Fruit fly (Drosophila melanogaster): Measurements from ENCODE around the gene Nhe1.
A peak's percentile ranks its signal among the peaks of the same experiment; 100 is the strongest.

The Nhe1 gene

DNA sequence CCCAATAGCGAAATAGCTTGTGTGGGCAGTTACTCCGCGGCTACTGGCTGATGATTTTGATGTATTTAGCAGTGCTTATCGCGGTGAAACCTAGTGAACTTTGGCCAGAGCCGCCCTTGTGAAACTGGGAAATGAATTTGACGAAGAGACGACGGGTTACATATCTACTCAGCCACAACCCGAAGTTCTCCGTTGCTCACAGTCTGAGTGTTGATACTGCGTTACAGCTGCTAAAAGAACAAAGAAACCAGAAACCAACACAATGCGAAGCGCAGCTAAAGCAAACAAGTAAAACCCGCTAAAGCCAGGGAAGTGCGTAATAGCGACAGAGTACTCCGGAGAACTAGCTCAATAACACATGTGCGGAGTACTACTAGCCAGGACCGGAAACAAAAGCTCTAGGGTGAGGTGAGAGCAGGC lies 21.8 kb upstream of the Nhe1 start (continued):
- TF ChIP-seq chinmo (GFP tag; IDR thresholded peaks at IDR 0.05; ENCODE audit: partially characterized antibody) (peak; percentile 63; the same call in 2 of the 4 replicates), odd (GFP tag; optimal IDR thresholded peaks at IDR 0.05) (peak; percentile 12), Neu2 (GFP tag; optimal IDR thresholded peaks at IDR 0.05; ENCODE audit: borderline replicate concordance) (no peak), CG8290 (GFP tag; optimal IDR thresholded peaks at IDR 0.05) (no peak), CG8290 (tag; optimal IDR thresholded peaks at IDR 0.05) (peak in 1 of 2 experiments; percentile 25), CG11695 (GFP tag; IDR thresholded peaks at IDR 0.05) (peak; percentile 45; the same call in 1 of the 3 replicates), CG10209 (GFP tag; optimal IDR thresholded peaks at IDR 0.05) (peak; percentile 10), CG1233 (GFP tag; optimal IDR thresholded peaks at IDR 0.05) (no peak), nau (GFP tag; optimal IDR thresholded peaks at IDR 0.05) (no peak), lab (GFP tag; optimal IDR thresholded peaks at IDR 0.05) (peak; percentile 51)

DNA sequence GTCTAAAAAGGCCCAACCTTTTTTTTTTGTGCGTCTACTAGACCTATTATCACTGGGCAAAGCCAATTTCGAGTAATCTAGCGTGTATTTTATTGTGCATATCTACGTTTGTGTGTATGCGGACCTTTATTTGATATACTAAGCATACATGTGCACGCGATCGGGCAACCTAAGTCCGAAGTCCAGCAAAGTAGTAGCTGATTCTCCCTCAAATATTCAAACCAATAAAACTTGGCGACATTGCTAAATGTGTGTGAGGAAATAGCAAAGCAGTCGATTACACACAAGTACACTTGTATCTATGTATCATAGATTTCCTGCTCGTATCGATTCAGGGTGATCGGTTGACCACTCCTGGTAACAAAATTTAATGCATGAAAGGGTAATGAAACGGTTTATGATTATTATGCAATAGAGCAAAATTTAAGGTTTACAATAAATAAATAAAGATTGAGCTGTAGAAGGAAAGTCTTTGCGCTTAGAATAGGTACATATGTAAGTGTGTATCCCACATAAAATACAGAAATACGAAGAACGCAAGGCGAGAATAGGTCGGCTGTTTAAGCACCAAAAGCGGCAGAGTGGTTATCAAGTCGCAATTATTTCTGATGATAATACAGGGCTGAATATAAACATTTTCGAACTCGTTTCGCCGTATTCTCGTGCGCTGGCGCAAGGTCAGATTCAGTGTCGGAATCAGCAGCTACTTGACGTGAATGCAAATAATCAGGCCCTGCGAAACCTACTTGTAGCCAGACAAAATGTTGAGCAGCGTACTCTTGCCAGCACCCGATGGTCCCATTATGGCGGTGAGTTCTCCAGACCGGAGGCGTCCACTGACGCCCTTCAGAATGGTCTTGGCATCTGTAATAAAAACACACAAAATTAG lies 19.1 kb upstream of the Nhe1 start:
- TF ChIP-seq Dbx (GFP tag; IDR thresholded peaks at IDR 0.05) (no peak), CG15514 (GFP tag; optimal IDR thresholded peaks at IDR 0.05) (peak; percentile 21), jing (GFP tag; optimal IDR thresholded peaks at IDR 0.05) (no peak), maf-S (GFP tag; optimal IDR thresholded peaks at IDR 0.05) (no peak), CTCF (GFP tag; optimal IDR thresholded peaks at IDR 0.05) (peak; percentile 12), HLHmδ (GFP tag; optimal IDR thresholded peaks at IDR 0.05) (no peak), unc-4 (GFP tag; IDR thresholded peaks at IDR 0.05; ENCODE audit: partially characterized antibody) (no peak), CG1602 (GFP tag; optimal IDR thresholded peaks at IDR 0.05) (no peak), Side (GFP tag; optimal IDR thresholded peaks at IDR 0.05) (no peak), h (optimal IDR thresholded peaks at IDR 0.05) (no peak), CG16863 (GFP tag; optimal IDR thresholded peaks at IDR 0.05) (no peak), Dad (GFP tag; optimal IDR thresholded peaks at IDR 0.05) (no peak), CG11723 (GFP tag; optimal IDR thresholded peaks at IDR 0.05) (no peak), lab (GFP tag; optimal IDR thresholded peaks at IDR 0.05) (peak; percentile 48), ewg (GFP tag; optimal IDR thresholded peaks at IDR 0.05) (no peak), unpg (GFP tag; optimal IDR thresholded peaks at IDR 0.05) (no peak), CG6272 (GFP tag; IDR thresholded peaks at IDR 0.05) (no peak), Pdp1 (GFP tag; optimal IDR thresholded peaks at IDR 0.05) (peak in 1 of 2 experiments; percentile 81), CG10959 (GFP tag; IDR thresholded peaks at IDR 0.05) (no peak), B-H1 (GFP tag; IDR thresholded peaks at IDR 0.05) (no peak), lilli (GFP tag; optimal IDR thresholded peaks at IDR 0.05) (no peak), H15 (GFP tag; IDR thresholded peaks at IDR 0.05) (no peak), sug (tag; optimal IDR thresholded peaks at IDR 0.05) (peak; percentile 71), CG16815 (GFP tag; optimal IDR thresholded peaks at IDR 0.05) (no peak), CG2129 (GFP tag; IDR thresholded peaks at IDR 0.05; ENCODE audit: partially characterized antibody) (no peak), grn (GFP tag; optimal IDR thresholded peaks at IDR 0.05) (peak; percentile 11), luna (GFP tag; optimal IDR thresholded peaks at IDR 0.05) (no peak), shn (GFP tag; optimal IDR thresholded peaks at IDR 0.05) (no peak), CG34376 (GFP tag; optimal IDR thresholded peaks at IDR 0.05) (peak; percentile 84), eve (GFP tag; optimal IDR thresholded peaks at IDR 0.05) (peak in 1 of 2 experiments; percentile 81), sd (tag; optimal IDR thresholded peaks at IDR 0.05) (peak; percentile 40), ro (GFP tag; IDR thresholded peaks at IDR 0.05) (no peak), cg (GFP tag; optimal IDR thresholded peaks at IDR 0.05) (peak; percentile 24), CG18599 (GFP tag; optimal IDR thresholded peaks at IDR 0.05) (peak; percentile 17), bcd (GFP tag; optimal IDR thresholded peaks at IDR 0.05) (no peak), Atf6 (GFP tag; IDR thresholded peaks at IDR 0.05) (no peak), exex (tag; optimal IDR thresholded peaks at IDR 0.05) (peak; percentile 90), pita (GFP tag; optimal IDR thresholded peaks at IDR 0.05) (no peak), E2f2 (GFP tag; IDR thresholded peaks at IDR 0.05) (no peak)

Measured in whole organism, embryonic.